Fruit fly (Drosophila melanogaster) whole organism, embryonic: ENCODE results near the gene Lamtor4.

ENCODE experiments used
- CG10979 ChIP-seq: fragments of 200-800 bp; sonication (Bioruptor generic); optimal IDR thresholded peaks from 2 replicates; lab custom pipeline; 2018; ENCODE audit warnings: missing biosample characterization, mild to moderate bottlenecking, missing genetic modification characterization, moderate library complexity
- CG6689 ChIP-seq: fragments of 200-800 bp; sonication (Bioruptor generic); IDR thresholded peaks from 2 replicates; pipeline ENCODE4 v1.3.6; 2022; ENCODE audit warnings: missing biosample characterization, missing genetic modification characterization
- HmgZ ChIP-seq: fragments of 200-800 bp; sonication (Bioruptor generic); optimal IDR thresholded peaks from 2 replicates; lab custom pipeline; 2018; ENCODE audit warnings: missing biosample characterization, mild to moderate bottlenecking, missing genetic modification characterization
- gsb-n ChIP-seq: fragments of 200-800 bp; sonication (Bioruptor generic); optimal IDR thresholded peaks from 3 replicates; lab custom pipeline; 2018; ENCODE audit warnings: missing biosample characterization, mild to moderate bottlenecking, missing genetic modification characterization

- TF ChIP-seq gsb-n (tag; lab: Kevin White, UChicago) (no peak), CG6689 (GFP tag; lab: Robert Waterston, UW) (no peak), CG10979 (tag; lab: Kevin White, UChicago) (no peak), HmgZ (tag; lab: Kevin White, UChicago) (peak; percentile 64)
Measured at dm6 chr3L:3942241-3943028, 45.7 kb downstream of the Lamtor4 start, which contains the start of the genes CG10863 and CG14982.
